Worm (Caenorhabditis elegans): ENCODE results near the gene F40F11.3.
A peak's percentile ranks its signal among the peaks of the same experiment; 100 is the strongest.

F40F11.3 gene

ce11 chrIV:11586484-11586883 lies 7.3 kb downstream of the F40F11.3 start:
- TF ChIP-seq ets-7 (tag; optimal IDR thresholded peaks at IDR 0.05), result no peak
- TF ChIP-seq sea-1 (GFP tag; conservative IDR thresholded peaks at IDR 0.05), result no peak
- TF ChIP-seq ceh-36 (tag; optimal IDR thresholded peaks at IDR 0.05), result no peak
- no peak for TF ChIP-seq ceh-13 (GFP tag; optimal IDR thresholded peaks at IDR 0.05)
- TF ChIP-seq tbx-11 (GFP tag; IDR thresholded peaks at IDR 0.05), result no peak
- TF ChIP-seq hmg-4 (GFP tag; optimal IDR thresholded peaks at IDR 0.05), result no peak
- TF ChIP-seq flt-1 (GFP tag; IDR thresholded peaks at IDR 0.05), result no peak

- no peak for TF ChIP-seq tbx-37 (GFP tag; conservative IDR thresholded peaks at IDR 0.05)
- TF ChIP-seq tbx-11 (GFP tag; IDR thresholded peaks at IDR 0.05), result no peak
- no peak for TF ChIP-seq B0310.2 (tag; optimal IDR thresholded peaks at IDR 0.05)
- TF ChIP-seq sea-1 (GFP tag; conservative IDR thresholded peaks at IDR 0.05), result no peak
- no peak for TF ChIP-seq ceh-36 (tag; optimal IDR thresholded peaks at IDR 0.05)
Observed at ce11 chrIV:11584853-11585252, 8.9 kb downstream of the F40F11.3 start.

- no peak for TF ChIP-seq hnd-1 (tag; optimal IDR thresholded peaks at IDR 0.05)
- peak; percentile 81 for TF ChIP-seq hmg-4 (GFP tag; optimal IDR thresholded peaks at IDR 0.05)
- TF ChIP-seq sea-1 (GFP tag; conservative IDR thresholded peaks at IDR 0.05), result 0 out of 2 replicates have a peak, but pooled peaks have one; percentile 46
Observed at ce11 chrIV:11583906-11584378, 9.9 kb downstream of the F40F11.3 start, which contains the start of gene F12F6.1. Gene F12F6.1, plus strand, starts transcription at chrIV:11583956.

ce11 chrIV:11582450-11583166 lies 11.2 kb downstream of the F40F11.3 start:
- no peak for TF ChIP-seq B0310.2 (tag; optimal IDR thresholded peaks at IDR 0.05)
- TF ChIP-seq hnd-1 (tag; optimal IDR thresholded peaks at IDR 0.05), result no peak
- TF ChIP-seq ceh-36 (tag; optimal IDR thresholded peaks at IDR 0.05), result no peak
- TF ChIP-seq ets-7 (tag; optimal IDR thresholded peaks at IDR 0.05), result no peak
- peak; percentile 16 for TF ChIP-seq hmg-4 (GFP tag; optimal IDR thresholded peaks at IDR 0.05)
- no peak for TF ChIP-seq F13C5.2 (tag; optimal IDR thresholded peaks at IDR 0.05)
- TF ChIP-seq tra-4 (tag; optimal IDR thresholded peaks at IDR 0.05), result no peak
- TF ChIP-seq sea-1 (GFP tag; conservative IDR thresholded peaks at IDR 0.05), result no peak
- TF ChIP-seq pes-1 (GFP tag; IDR thresholded peaks at IDR 0.05), result peak; percentile 22; the same call in 1 of the 2 replicates
- TF ChIP-seq ama-1 (optimal IDR thresholded peaks at IDR 0.05), result no peak
- TF ChIP-seq scrt-1 (GFP tag; IDR thresholded peaks at IDR 0.05), result no peak
- TF ChIP-seq aly-1 (tag; optimal IDR thresholded peaks at IDR 0.05), result no peak
- TF ChIP-seq tbx-37 (GFP tag; conservative IDR thresholded peaks at IDR 0.05), result no peak
- no peak for TF ChIP-seq hmbx-1 (tag; optimal IDR thresholded peaks at IDR 0.05)
- no peak for TF ChIP-seq tbx-11 (GFP tag; IDR thresholded peaks at IDR 0.05)

ce11 chrIV:11578492-11578891 lies 15.3 kb downstream of the F40F11.3 start, which contains the start of gene rib-1:
Gene rib-1, plus strand, starts transcription at chrIV:11578792.
- TF ChIP-seq ama-1 (optimal IDR thresholded peaks at IDR 0.05), result no peak
- TF ChIP-seq hmg-4 (GFP tag; optimal IDR thresholded peaks at IDR 0.05), result no peak
- no peak for TF ChIP-seq ceh-13 (GFP tag; optimal IDR thresholded peaks at IDR 0.05)
- TF ChIP-seq aly-1 (tag; optimal IDR thresholded peaks at IDR 0.05), result no peak
- no peak for TF ChIP-seq flt-1 (GFP tag; IDR thresholded peaks at IDR 0.05)
- no peak for TF ChIP-seq ceh-36 (tag; optimal IDR thresholded peaks at IDR 0.05)
- TF ChIP-seq sea-1 (GFP tag; conservative IDR thresholded peaks at IDR 0.05), result no peak
- TF ChIP-seq B0310.2 (tag; optimal IDR thresholded peaks at IDR 0.05), result no peak
- no peak for TF ChIP-seq hnd-1 (tag; optimal IDR thresholded peaks at IDR 0.05)
- TF ChIP-seq tbx-37 (GFP tag; conservative IDR thresholded peaks at IDR 0.05), result no peak
- TF ChIP-seq F13C5.2 (tag; optimal IDR thresholded peaks at IDR 0.05), result no peak
- no peak for TF ChIP-seq ets-7 (tag; optimal IDR thresholded peaks at IDR 0.05)
- TF ChIP-seq pes-1 (GFP tag; IDR thresholded peaks at IDR 0.05), result no peak
- no peak for TF ChIP-seq scrt-1 (GFP tag; IDR thresholded peaks at IDR 0.05)
- no peak for TF ChIP-seq hmbx-1 (tag; optimal IDR thresholded peaks at IDR 0.05)
- no peak for TF ChIP-seq tra-4 (tag; optimal IDR thresholded peaks at IDR 0.05)
- TF ChIP-seq tbx-11 (GFP tag; IDR thresholded peaks at IDR 0.05), result no peak

ce11 chrIV:11574331-11574730 lies 19.5 kb downstream of the F40F11.3 start:
- TF ChIP-seq ets-7 (tag; optimal IDR thresholded peaks at IDR 0.05) (no peak), aly-1 (tag; optimal IDR thresholded peaks at IDR 0.05) (no peak), scrt-1 (GFP tag; IDR thresholded peaks at IDR 0.05) (no peak), hmbx-1 (tag; optimal IDR thresholded peaks at IDR 0.05) (no peak), pes-1 (GFP tag; IDR thresholded peaks at IDR 0.05) (no peak), ama-1 (optimal IDR thresholded peaks at IDR 0.05) (no peak), sea-1 (GFP tag; conservative IDR thresholded peaks at IDR 0.05) (no peak)

- TF ChIP-seq scrt-1 (GFP tag; IDR thresholded peaks at IDR 0.05) (no peak), tbx-11 (GFP tag; IDR thresholded peaks at IDR 0.05) (no peak), hmg-4 (GFP tag; optimal IDR thresholded peaks at IDR 0.05) (no peak), flt-1 (GFP tag; IDR thresholded peaks at IDR 0.05) (no peak), tra-4 (tag; optimal IDR thresholded peaks at IDR 0.05) (no peak), tbx-37 (GFP tag; conservative IDR thresholded peaks at IDR 0.05) (no peak), ets-7 (tag; optimal IDR thresholded peaks at IDR 0.05) (no peak), pes-1 (GFP tag; IDR thresholded peaks at IDR 0.05) (no peak)
Observed at ce11 chrIV:11572524-11572923, 21.3 kb downstream of the F40F11.3 start.

ce11 chrIV:11571374-11571839 lies 22.4 kb downstream of the F40F11.3 start:
- TF ChIP-seq scrt-1 (GFP tag; IDR thresholded peaks at IDR 0.05), result no peak
- no peak for TF ChIP-seq hnd-1 (tag; optimal IDR thresholded peaks at IDR 0.05)
- no peak for TF ChIP-seq F13C5.2 (tag; optimal IDR thresholded peaks at IDR 0.05)
